Fruit fly (Drosophila melanogaster) whole organism, pupa: Measurements from ENCODE around the gene mthl15.

Experiments
- CG12605 ChIP-seq: fragments of 200-800 bp; sonication (Bioruptor generic); IDR thresholded peaks from 2 replicates; pipeline ENCODE4 v1.3.6; 2022; ENCODE audit warnings: missing biosample characterization, missing genetic modification characterization
- CG13204 ChIP-seq: fragments of 200-800 bp; sonication (Bioruptor generic); optimal IDR thresholded peaks from 2 replicates; lab custom pipeline; 2018; ENCODE audit warnings: missing biosample characterization, mild to moderate bottlenecking, missing genetic modification characterization, moderate library complexity
- CG32121 ChIP-seq: fragments of 200-800 bp; sonication (Bioruptor generic); IDR thresholded peaks from 2 replicates; pipeline ENCODE4 v1.3.6; 2022; ENCODE audit warnings: missing biosample characterization, missing genetic modification characterization
- gl ChIP-seq: fragments of 200-800 bp; sonication (Bioruptor generic); optimal IDR thresholded peaks from 2 replicates; lab custom pipeline; 2018; ENCODE audit warnings: missing biosample characterization, mild to moderate bottlenecking, missing genetic modification characterization

DNA sequence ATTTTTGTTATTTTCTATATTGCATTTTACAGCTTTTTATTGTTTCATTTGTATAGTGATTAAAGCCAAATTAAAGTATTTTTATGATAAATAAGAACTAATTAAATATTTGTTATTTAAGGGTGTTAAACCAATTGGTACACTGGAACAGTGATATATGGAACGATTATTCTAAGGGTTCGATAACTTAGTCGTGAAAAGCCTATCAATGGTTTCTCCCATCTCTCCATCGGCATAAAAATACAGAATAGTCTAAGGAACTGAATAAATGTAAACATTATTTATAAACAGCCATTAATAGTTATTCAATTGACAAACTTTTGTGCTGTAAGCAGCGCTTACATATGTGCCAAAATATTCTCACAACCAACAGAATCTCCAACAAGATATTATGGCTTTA, 27.0 kb upstream of the mthl15 start, which contains the start of gene Mob3:
- TF ChIP-seq CG32121 (GFP tag; lab: Robert Waterston, UW) (no peak), CG13204 (GFP tag; lab: Kevin White, UChicago) (no peak), gl (tag; lab: Kevin White, UChicago) (no peak), CG12605 (GFP tag; lab: Robert Waterston, UW) (no peak)
